1 fruit fly cellular context compared by ENCODE assay signal in genomic region chr3L:626498-627369, dm6.
TF ChIP-seq lines count a peak whose summit lies in the region.

No protein-coding gene starts in this region.

TF ChIP-seq in whole organism, embryonic, 481 proteins besides CTCF, POLR2A, EP300 and RAD21 (continued from another document and continues in another):
- TF ChIP-seq Myb (GFP tag; optimal IDR thresholded peaks at IDR 0.05; lab: Kevin White, UChicago) (no peak), CG31224 (GFP tag; IDR thresholded peaks at IDR 0.05; lab: Robert Waterston, UW) (peak; percentile 45; the same call in 1 of the 2 replicates), CG33213 (GFP tag; optimal IDR thresholded peaks at IDR 0.05; lab: Kevin White, UChicago) (no peak), mirr (GFP tag; optimal IDR thresholded peaks at IDR 0.05; lab: Kevin White, UChicago) (peak; percentile 63), CG10979 (tag; optimal IDR thresholded peaks at IDR 0.05; lab: Kevin White, UChicago) (peak; percentile 12), sisA (GFP tag; IDR thresholded peaks at IDR 0.05; lab: Robert Waterston, UW) (peak; percentile 61), CG6683 (GFP tag; optimal IDR thresholded peaks at IDR 0.05; lab: Kevin White, UChicago) (no peak), CG42726 (GFP tag; IDR thresholded peaks at IDR 0.05; lab: Robert Waterston, UW; ENCODE audit: partially characterized antibody) (no peak), CG17612 (GFP tag; IDR thresholded peaks at IDR 0.05; lab: Robert Waterston, UW) (peak; percentile 37; the same call in 1 of the 2 replicates), Lpt (GFP tag; optimal IDR thresholded peaks at IDR 0.05; lab: Kevin White, UChicago) (no peak), emc (GFP tag; optimal IDR thresholded peaks at IDR 0.05; lab: Kevin White, UChicago) (no peak), CG13287 (GFP tag; IDR thresholded peaks at IDR 0.05; lab: Robert Waterston, UW; ENCODE audit: partially characterized antibody) (no peak), crp (GFP tag; optimal IDR thresholded peaks at IDR 0.05; lab: Kevin White, UChicago) (no peak), CG10274 (GFP tag; optimal IDR thresholded peaks at IDR 0.05; lab: Kevin White, UChicago) (peak; percentile 23), ewg (GFP tag; optimal IDR thresholded peaks at IDR 0.05; lab: Kevin White, UChicago) (no peak), CG18619 (GFP tag; optimal IDR thresholded peaks at IDR 0.05; lab: Kevin White, UChicago) (peak; percentile 35), CG12155 (GFP tag; optimal IDR thresholded peaks at IDR 0.05; lab: Kevin White, UChicago) (peak; percentile 14), CG2875 (GFP tag; optimal IDR thresholded peaks at IDR 0.05; lab: Kevin White, UChicago) (no peak), kni (GFP tag; optimal IDR thresholded peaks at IDR 0.05; lab: Kevin White, UChicago) (peak; percentile 92), disco-r (GFP tag; optimal IDR thresholded peaks at IDR 0.05; lab: Kevin White, UChicago) (no peak), Atf3 (GFP tag; optimal IDR thresholded peaks at IDR 0.05; lab: Kevin White, UChicago) (peak; percentile 5), Taf1 (GFP tag; IDR thresholded peaks at IDR 0.05; lab: Robert Waterston, UW) (no peak; the same call in 1 of the 2 replicates), CG18764 (GFP tag; optimal IDR thresholded peaks at IDR 0.05; lab: Kevin White, UChicago) (no peak), CG10209 (GFP tag; optimal IDR thresholded peaks at IDR 0.05; lab: Kevin White, UChicago) (peak; percentile 14), jumu (GFP tag; optimal IDR thresholded peaks at IDR 0.05; lab: Kevin White, UChicago) (no peak), CG16779 (GFP tag; IDR thresholded peaks at IDR 0.05; lab: Robert Waterston, UW) (0 out of 2 replicates have a peak, but pooled peaks have one; percentile 29), CG1647 (GFP tag; optimal IDR thresholded peaks at IDR 0.05; lab: Kevin White, UChicago) (peak; percentile 13), unpg (GFP tag; optimal IDR thresholded peaks at IDR 0.05; lab: Kevin White, UChicago) (peak; percentile 38), row (GFP tag; IDR thresholded peaks at IDR 0.05; lab: Robert Waterston, UW) (peak; percentile 81), CoRest (tag; optimal IDR thresholded peaks at IDR 0.05; lab: Kevin White, UChicago) (peak; percentile 47), bsh (GFP tag; optimal IDR thresholded peaks at IDR 0.05; lab: Kevin White, UChicago) (peak; percentile 33 to 84), CG3995 (GFP tag; optimal IDR thresholded peaks at IDR 0.05; lab: Kevin White, UChicago) (no peak), Antp (GFP tag; optimal IDR thresholded peaks at IDR 0.05; lab: Kevin White, UChicago) (peak; percentile 16), klu (GFP tag; IDR thresholded peaks at IDR 0.05; lab: Robert Waterston, UW) (no peak), CG3163 (GFP tag; optimal IDR thresholded peaks at IDR 0.05; lab: Kevin White, UChicago) (no peak), ci (GFP tag; IDR thresholded peaks at IDR 0.05; lab: Robert Waterston, UW) (peak; percentile 70; the same call in 2 of the 3 replicates), CG6254 (GFP tag; optimal IDR thresholded peaks at IDR 0.05; lab: Kevin White, UChicago) (no peak), Hsf (GFP tag; optimal IDR thresholded peaks at IDR 0.05; lab: Kevin White, UChicago) (peak; percentile 34), CG8478 (optimal IDR thresholded peaks at IDR 0.05; lab: Kevin White, UChicago) (peak; percentile 90), Bdp1 (GFP tag; optimal IDR thresholded peaks at IDR 0.05; lab: Kevin White, UChicago) (no peak), CG2199 (GFP tag; IDR thresholded peaks at IDR 0.05; lab: Robert Waterston, UW) (peak; percentile 66; the same call in 1 of the 3 replicates), CG18599 (GFP tag; optimal IDR thresholded peaks at IDR 0.05; lab: Kevin White, UChicago) (peak; percentile 34), caup (GFP tag; optimal IDR thresholded peaks at IDR 0.05; lab: Kevin White, UChicago; ENCODE audit: severe bottlenecking) (no peak), Xrp1 (GFP tag; IDR thresholded peaks at IDR 0.05; lab: Robert Waterston, UW) (peak; percentile 55), Rx (GFP tag; IDR thresholded peaks at IDR 0.05; lab: Robert Waterston, UW) (peak; percentile 52; the same call in 1 of the 2 replicates), CG32772 (GFP tag; IDR thresholded peaks at IDR 0.05; lab: Robert Waterston, UW) (peak; percentile 59; the same call in 1 of the 2 replicates), MBD-R2 (GFP tag; IDR thresholded peaks at IDR 0.05; lab: Robert Waterston, UW) (0 out of 2 replicates have a peak, but pooled peaks have one; percentile 22), zen2 (GFP tag; IDR thresholded peaks at IDR 0.05; lab: Robert Waterston, UW; ENCODE audit: partially characterized antibody) (no peak), danr (GFP tag; IDR thresholded peaks at IDR 0.05; lab: Robert Waterston, UW) (0 out of 2 replicates have a peak, but pooled peaks have one; percentile 6), cwo (GFP tag; optimal IDR thresholded peaks at IDR 0.05; lab: Kevin White, UChicago) (peak; percentile 53), wdn (GFP tag; IDR thresholded peaks at IDR 0.05; lab: Robert Waterston, UW) (peak; percentile 38; the same call in 1 of the 2 replicates), zen (tag; optimal IDR thresholded peaks at IDR 0.05; lab: Kevin White, UChicago) (peak; percentile 7), kay (GFP tag; optimal IDR thresholded peaks at IDR 0.05; lab: Kevin White, UChicago) (no peak), gem (tag; optimal IDR thresholded peaks at IDR 0.05; lab: Kevin White, UChicago) (peak; percentile 68), slbo (GFP tag; IDR thresholded peaks at IDR 0.05; lab: Robert Waterston, UW) (peak; percentile 76), Max (GFP tag; optimal IDR thresholded peaks at IDR 0.05; lab: Kevin White, UChicago) (peak; percentile 1), CG5180 (GFP tag; optimal IDR thresholded peaks at IDR 0.05; lab: Kevin White, UChicago) (no peak), kah (GFP tag; optimal IDR thresholded peaks at IDR 0.05; lab: Kevin White, UChicago) (no peak), Rfx (GFP tag; IDR thresholded peaks at IDR 0.05; lab: Robert Waterston, UW) (peak; percentile 80), cas (GFP tag; IDR thresholded peaks at IDR 0.05; lab: Robert Waterston, UW) (no peak), CG11560 (tag; IDR thresholded peaks at IDR 0.05; lab: Robert Waterston, UW) (peak; percentile 20; the same call in 1 of the 3 replicates), CG9437 (GFP tag; optimal IDR thresholded peaks at IDR 0.05; lab: Kevin White, UChicago) (no peak), hth (optimal IDR thresholded peaks at IDR 0.05; lab: Kevin White, UChicago) (no peak), bigmax (GFP tag; optimal IDR thresholded peaks at IDR 0.05; lab: Kevin White, UChicago) (no peak), PHDP (tag; optimal IDR thresholded peaks at IDR 0.05; lab: Kevin White, UChicago) (no peak), CG10654 (GFP tag; optimal IDR thresholded peaks at IDR 0.05; lab: Kevin White, UChicago) (no peak), NFAT (GFP tag; IDR thresholded peaks at IDR 0.05; lab: Robert Waterston, UW) (peak; percentile 68; the same call in 1 of the 2 replicates), dati (GFP tag; IDR thresholded peaks at IDR 0.05; lab: Robert Waterston, UW) (no peak), HHEX (GFP tag; optimal IDR thresholded peaks at IDR 0.05; lab: Kevin White, UChicago) (no peak), sqz (GFP tag; optimal IDR thresholded peaks at IDR 0.05; lab: Kevin White, UChicago) (peak; percentile 66), CG17912 (GFP tag; optimal IDR thresholded peaks at IDR 0.05; lab: Kevin White, UChicago) (no peak), CG43689 (GFP tag; IDR thresholded peaks at IDR 0.05; lab: Robert Waterston, UW) (no peak), CG11247 (GFP tag; IDR thresholded peaks at IDR 0.05; lab: Robert Waterston, UW) (peak; percentile 47; the same call in 1 of the 2 replicates), CG15514 (GFP tag; optimal IDR thresholded peaks at IDR 0.05; lab: Kevin White, UChicago) (no peak), Fer2 (tag; optimal IDR thresholded peaks at IDR 0.05; lab: Kevin White, UChicago) (peak; percentile 12), Deaf1 (tag; optimal IDR thresholded peaks at IDR 0.05; lab: Kevin White, UChicago) (peak; percentile 81), YL-1 (GFP tag; optimal IDR thresholded peaks at IDR 0.05; lab: Kevin White, UChicago) (no peak), E2f1 (GFP tag; IDR thresholded peaks at IDR 0.05; lab: Robert Waterston, UW) (peak; percentile 57; the same call in 1 of the 2 replicates), CG7357 (GFP tag; IDR thresholded peaks at IDR 0.05; lab: Robert Waterston, UW) (peak; percentile 44; the same call in 1 of the 3 replicates), crol (GFP tag; IDR thresholded peaks at IDR 0.05; lab: Robert Waterston, UW) (peak; percentile 90), toy (GFP tag; IDR thresholded peaks at IDR 0.05; lab: Robert Waterston, UW) (no peak), Tbp (GFP tag; optimal IDR thresholded peaks at IDR 0.05; lab: Kevin White, UChicago) (no peak), psq (GFP tag; optimal IDR thresholded peaks at IDR 0.05; lab: Kevin White, UChicago) (no peak), Hr51 (GFP tag; optimal IDR thresholded peaks at IDR 0.05; lab: Kevin White, UChicago) (peak; percentile 15 to 37), ssp (GFP tag; IDR thresholded peaks at IDR 0.05; lab: Robert Waterston, UW) (peak; percentile 37; the same call in 1 of the 2 replicates), CG17361 (GFP tag; IDR thresholded peaks at IDR 0.05; lab: Robert Waterston, UW) (no peak; the same call in 2 of the 3 replicates), CG12219 (GFP tag; optimal IDR thresholded peaks at IDR 0.05; lab: Kevin White, UChicago) (no peak), Hr39 (optimal IDR thresholded peaks at IDR 0.05; lab: Kevin White, UChicago) (no peak), Dfd (GFP tag; optimal IDR thresholded peaks at IDR 0.05; lab: Kevin White, UChicago) (no peak), z (GFP tag; IDR thresholded peaks at IDR 0.05; lab: Robert Waterston, UW) (no peak), pan (optimal IDR thresholded peaks at IDR 0.05; lab: Kevin White, UChicago) (no peak), pan (GFP tag; optimal IDR thresholded peaks at IDR 0.05 in 1 of 2, IDR thresholded peaks at IDR 0.05 in 1 of 2) (peak in 1 of 2 experiments; percentile 65), CG4820 (GFP tag; optimal IDR thresholded peaks at IDR 0.05; lab: Kevin White, UChicago) (no peak), crc (GFP tag; optimal IDR thresholded peaks at IDR 0.05; lab: Kevin White, UChicago) (no peak), CG12071 (GFP tag; optimal IDR thresholded peaks at IDR 0.05; lab: Kevin White, UChicago) (no peak), sc (optimal IDR thresholded peaks at IDR 0.05; lab: Kevin White, UChicago) (no peak), sc (GFP tag; optimal IDR thresholded peaks at IDR 0.05; lab: Kevin White, UChicago) (peak; percentile 11), NC2β (GFP tag; optimal IDR thresholded peaks at IDR 0.05; lab: Kevin White, UChicago) (no peak), CG4854 (GFP tag; optimal IDR thresholded peaks at IDR 0.05; lab: Kevin White, UChicago) (no peak), zfh2 (GFP tag; optimal IDR thresholded peaks at IDR 0.05; lab: Kevin White, UChicago) (peak; percentile 40), Dp (GFP tag; optimal IDR thresholded peaks at IDR 0.05; lab: Kevin White, UChicago) (no peak), fd64A (GFP tag; optimal IDR thresholded peaks at IDR 0.05; lab: Kevin White, UChicago) (no peak), Scr (GFP tag; IDR thresholded peaks at IDR 0.05; lab: Robert Waterston, UW; ENCODE audit: partially characterized antibody) (no peak), CG8359 (GFP tag; optimal IDR thresholded peaks at IDR 0.05; lab: Kevin White, UChicago; ENCODE audit: borderline replicate concordance) (no peak), CG12744 (GFP tag; optimal IDR thresholded peaks at IDR 0.05; lab: Kevin White, UChicago) (no peak), Ets65A (GFP tag; lab: Kevin White, UChicago) (peak; percentile 73), CG3838 (GFP tag; optimal IDR thresholded peaks at IDR 0.05; lab: Kevin White, UChicago) (no peak), CG12659 (GFP tag; optimal IDR thresholded peaks at IDR 0.05; lab: Kevin White, UChicago) (peak; percentile 23), vnd (GFP tag; IDR thresholded peaks at IDR 0.05; lab: Robert Waterston, UW; ENCODE audit: partially characterized antibody) (no peak), CG9797 (GFP tag; optimal IDR thresholded peaks at IDR 0.05; lab: Kevin White, UChicago) (no peak), nau (GFP tag; optimal IDR thresholded peaks at IDR 0.05; lab: Kevin White, UChicago) (no peak), Hmx (GFP tag; optimal IDR thresholded peaks at IDR 0.05; lab: Kevin White, UChicago) (no peak), NC2α (GFP tag; optimal IDR thresholded peaks at IDR 0.05; lab: Kevin White, UChicago) (no peak), da (GFP tag; optimal IDR thresholded peaks at IDR 0.05; lab: Kevin White, UChicago) (no peak), CG8944 (GFP tag; optimal IDR thresholded peaks at IDR 0.05; lab: Kevin White, UChicago) (no peak), Doc2 (GFP tag; IDR thresholded peaks at IDR 0.05; lab: Robert Waterston, UW) (no peak), bab2 (GFP tag; optimal IDR thresholded peaks at IDR 0.05; lab: Kevin White, UChicago) (peak; percentile 10), usp (GFP tag; optimal IDR thresholded peaks at IDR 0.05; lab: Kevin White, UChicago) (no peak), CG8765 (GFP tag; IDR thresholded peaks at IDR 0.05; lab: Robert Waterston, UW) (peak; percentile 59), vfl (GFP tag; optimal IDR thresholded peaks at IDR 0.05; lab: Kevin White, UChicago) (no peak), C15 (GFP tag; IDR thresholded peaks at IDR 0.05; lab: Robert Waterston, UW) (0 out of 3 replicates have a peak, but pooled peaks have one; percentile 42), ap (GFP tag; IDR thresholded peaks at IDR 0.05; lab: Robert Waterston, UW) (no peak), Nf-YA (GFP tag; IDR thresholded peaks at IDR 0.05; lab: Robert Waterston, UW) (no peak), CG11696 (GFP tag; IDR thresholded peaks at IDR 0.05; lab: Robert Waterston, UW) (peak; percentile 52; the same call in 1 of the 2 replicates), H15 (GFP tag; IDR thresholded peaks at IDR 0.05; lab: Robert Waterston, UW) (0 out of 3 replicates have a peak, but pooled peaks have one; percentile 55), CG4360 (GFP tag; IDR thresholded peaks at IDR 0.05; lab: Robert Waterston, UW) (peak; percentile 52; the same call in 1 of the 2 replicates), luna (GFP tag; optimal IDR thresholded peaks at IDR 0.05; lab: Kevin White, UChicago) (no peak), sug (tag; optimal IDR thresholded peaks at IDR 0.05; lab: Kevin White, UChicago) (peak; percentile 65), Ets97D (GFP tag; optimal IDR thresholded peaks at IDR 0.05; lab: Kevin White, UChicago) (no peak), peb (GFP tag; IDR thresholded peaks at IDR 0.05; lab: Robert Waterston, UW) (no peak; the same call in 1 of the 2 replicates), CG11456 (GFP tag; IDR thresholded peaks at IDR 0.05; lab: Robert Waterston, UW) (peak; percentile 63; the same call in 2 of the 3 replicates)
